Comparison of ENCODE assay signal across 4 fruit fly cellular contexts in the genomic region with DNA sequence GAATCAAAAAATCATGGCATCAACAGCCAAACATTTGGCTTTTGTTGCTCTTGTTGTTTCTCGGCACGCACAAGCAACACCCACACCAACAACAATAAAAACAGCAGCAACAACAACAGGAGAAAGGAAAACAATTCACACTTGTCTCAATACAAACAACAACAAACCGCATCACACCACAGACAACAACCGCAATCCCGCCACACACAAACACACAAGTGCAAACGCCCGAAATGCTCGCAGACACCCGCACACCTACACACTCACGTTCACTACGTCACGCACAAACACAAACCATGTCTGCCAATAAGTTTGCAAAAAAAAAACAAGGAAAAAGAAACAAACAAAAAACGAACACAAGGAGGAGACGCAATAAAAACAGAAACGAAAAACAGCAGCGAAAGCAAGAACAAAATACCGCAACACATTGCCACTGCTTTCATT.
TF ChIP-seq lines count a peak whose summit lies in the region.

No protein-coding gene starts in this region.

- no peak for TF ChIP-seq CTCF in whole organism, embryonic (GFP tag; optimal IDR thresholded peaks at IDR 0.05; lab: Kevin White, UChicago)

TF ChIP-seq in whole organism, embryonic, 481 proteins besides CTCF, POLR2A, EP300 and RAD21 (continues in another document):
- TF ChIP-seq D19B (GFP tag; optimal IDR thresholded peaks at IDR 0.05; lab: Kevin White, UChicago) (no peak), CG11695 (GFP tag; IDR thresholded peaks at IDR 0.05; lab: Robert Waterston, UW) (no peak), nom (GFP tag; optimal IDR thresholded peaks at IDR 0.05; lab: Kevin White, UChicago) (peak; percentile 87), kni (GFP tag; optimal IDR thresholded peaks at IDR 0.05; lab: Kevin White, UChicago) (no peak), Elba2 (GFP tag; optimal IDR thresholded peaks at IDR 0.05; lab: Kevin White, UChicago) (peak; percentile 73), HLH4C (GFP tag; IDR thresholded peaks at IDR 0.05; lab: Robert Waterston, UW; ENCODE audit: partially characterized antibody) (no peak), yki (optimal IDR thresholded peaks at IDR 0.05; lab: Kevin White, UChicago) (no peak), ci (GFP tag; IDR thresholded peaks at IDR 0.05; lab: Robert Waterston, UW) (no peak), CG14667 (GFP tag; IDR thresholded peaks at IDR 0.05; lab: Robert Waterston, UW) (no peak), zen2 (GFP tag; IDR thresholded peaks at IDR 0.05; lab: Robert Waterston, UW; ENCODE audit: partially characterized antibody) (no peak), knrl (GFP tag; IDR thresholded peaks at IDR 0.05; lab: Robert Waterston, UW; ENCODE audit: partially characterized antibody) (no peak), CG7372 (GFP tag; IDR thresholded peaks at IDR 0.05; lab: Robert Waterston, UW) (no peak), Hr51 (GFP tag; optimal IDR thresholded peaks at IDR 0.05; lab: Kevin White, UChicago) (peak in 1 of 2 experiments; percentile 43), CG18599 (GFP tag; optimal IDR thresholded peaks at IDR 0.05; lab: Kevin White, UChicago) (no peak), ssp (GFP tag; IDR thresholded peaks at IDR 0.05; lab: Robert Waterston, UW) (no peak), klu (GFP tag; IDR thresholded peaks at IDR 0.05; lab: Robert Waterston, UW) (no peak), CG17186 (GFP tag; optimal IDR thresholded peaks at IDR 0.05; lab: Kevin White, UChicago) (no peak), pho (GFP tag; optimal IDR thresholded peaks at IDR 0.05; lab: Kevin White, UChicago) (no peak), odd (GFP tag; optimal IDR thresholded peaks at IDR 0.05; lab: Kevin White, UChicago) (no peak), CG10321 (GFP tag; IDR thresholded peaks at IDR 0.05; lab: Robert Waterston, UW) (no peak), fd64A (GFP tag; optimal IDR thresholded peaks at IDR 0.05; lab: Kevin White, UChicago) (peak; percentile 7), CG12391 (tag; optimal IDR thresholded peaks at IDR 0.05; lab: Kevin White, UChicago) (no peak)

TF ChIP-seq in whole organism, prepupa, 60 proteins besides CTCF, POLR2A, EP300 and RAD21 (continues in another document):
- no peak for TF ChIP-seq CG8319 (GFP tag; optimal IDR thresholded peaks at IDR 0.05; lab: Kevin White, UChicago)
- peak in 1 of 2 experiments; percentile 11 for TF ChIP-seq salr (GFP tag; optimal IDR thresholded peaks at IDR 0.05; lab: Kevin White, UChicago)
- TF ChIP-seq CG6276 (GFP tag; optimal IDR thresholded peaks at IDR 0.05; lab: Kevin White, UChicago), result peak; percentile 73
- peak; percentile 9 for TF ChIP-seq achi (GFP tag; optimal IDR thresholded peaks at IDR 0.05; lab: Kevin White, UChicago)
- no peak for TF ChIP-seq CG34406 (GFP tag; optimal IDR thresholded peaks at IDR 0.05; lab: Kevin White, UChicago)
- peak; percentile 66 for TF ChIP-seq CG8119 (GFP tag; IDR thresholded peaks at IDR 0.05; lab: Robert Waterston, UW)
- TF ChIP-seq CG7368 (GFP tag; optimal IDR thresholded peaks at IDR 0.05; lab: Kevin White, UChicago), result no peak
- TF ChIP-seq lz (GFP tag; optimal IDR thresholded peaks at IDR 0.05; lab: Kevin White, UChicago), result no peak
- TF ChIP-seq ss (GFP tag; optimal IDR thresholded peaks at IDR 0.05; lab: Kevin White, UChicago), result peak; percentile 68 to 71
- TF ChIP-seq Sox14 (GFP tag; optimal IDR thresholded peaks at IDR 0.05; lab: Kevin White, UChicago), result no peak
- TF ChIP-seq CG11762 (GFP tag; optimal IDR thresholded peaks at IDR 0.05; lab: Kevin White, UChicago; ENCODE audit: insufficient read depth), result no peak
- TF ChIP-seq Met (GFP tag; optimal IDR thresholded peaks at IDR 0.05; lab: Kevin White, UChicago), result no peak
- TF ChIP-seq CG6163 (GFP tag; IDR thresholded peaks at IDR 0.05; lab: Robert Waterston, UW), result peak; percentile 80; the same call in 2 of the 3 replicates
- TF ChIP-seq CG10669 (GFP tag; optimal IDR thresholded peaks at IDR 0.05; lab: Kevin White, UChicago), result no peak
- TF ChIP-seq dsx (GFP tag; optimal IDR thresholded peaks at IDR 0.05; lab: Kevin White, UChicago; ENCODE audit: poor library complexity, severe bottlenecking), result no peak
- no peak for TF ChIP-seq CG10631 (GFP tag; optimal IDR thresholded peaks at IDR 0.05; lab: Kevin White, UChicago)
- TF ChIP-seq CG15336 (GFP tag; IDR thresholded peaks at IDR 0.05; lab: Robert Waterston, UW), result peak; percentile 60
- TF ChIP-seq Eip93F (GFP tag; optimal IDR thresholded peaks at IDR 0.05; lab: Kevin White, UChicago), result no peak
- TF ChIP-seq topi (GFP tag; optimal IDR thresholded peaks at IDR 0.05; lab: Kevin White, UChicago), result no peak
- no peak for TF ChIP-seq Ets96B (tag; optimal IDR thresholded peaks at IDR 0.05; lab: Kevin White, UChicago)
- TF ChIP-seq esn (GFP tag; optimal IDR thresholded peaks at IDR 0.05; lab: Kevin White, UChicago), result no peak
- TF ChIP-seq Hr39 (GFP tag; optimal IDR thresholded peaks at IDR 0.05; lab: Kevin White, UChicago), result no peak

TF ChIP-seq in whole organism, pupa, 21 proteins besides CTCF, POLR2A, EP300 and RAD21:
- TF ChIP-seq CG9948 (tag; optimal IDR thresholded peaks at IDR 0.05; lab: Kevin White, UChicago) (no peak), CG8301 (tag; optimal IDR thresholded peaks at IDR 0.05; lab: Kevin White, UChicago) (no peak), CG14655 (GFP tag; optimal IDR thresholded peaks at IDR 0.05; lab: Kevin White, UChicago) (no peak), CG17806 (tag; optimal IDR thresholded peaks at IDR 0.05; lab: Kevin White, UChicago) (no peak), rn (GFP tag; IDR thresholded peaks at IDR 0.05; lab: Robert Waterston, UW) (no peak), Ets98B (GFP tag; IDR thresholded peaks at IDR 0.05; lab: Robert Waterston, UW) (peak; percentile 80), CG15710 (tag; optimal IDR thresholded peaks at IDR 0.05; lab: Kevin White, UChicago) (peak; percentile 35), CG34367 (tag; optimal IDR thresholded peaks at IDR 0.05; lab: Kevin White, UChicago) (peak; percentile 26), CG12605 (GFP tag; IDR thresholded peaks at IDR 0.05; lab: Robert Waterston, UW) (peak; percentile 72; the same call in 1 of the 2 replicates), D1 (tag; optimal IDR thresholded peaks at IDR 0.05; lab: Kevin White, UChicago) (no peak), CG32121 (GFP tag; IDR thresholded peaks at IDR 0.05; lab: Robert Waterston, UW) (peak; percentile 43; the same call in 1 of the 2 replicates), Pif1B (GFP tag; optimal IDR thresholded peaks at IDR 0.05; lab: Kevin White, UChicago) (no peak), Snoo (tag; optimal IDR thresholded peaks at IDR 0.05; lab: Kevin White, UChicago) (peak; percentile 12), gl (tag; optimal IDR thresholded peaks at IDR 0.05; lab: Kevin White, UChicago) (peak; percentile 64), EcR (GFP tag; optimal IDR thresholded peaks at IDR 0.05; lab: Kevin White, UChicago) (no peak), CG13204 (GFP tag; optimal IDR thresholded peaks at IDR 0.05; lab: Kevin White, UChicago) (peak; percentile 57), CG8159 (tag; optimal IDR thresholded peaks at IDR 0.05; lab: Kevin White, UChicago) (no peak), Pif1A (GFP tag; optimal IDR thresholded peaks at IDR 0.05; lab: Kevin White, UChicago) (peak; percentile 59), CG4496 (GFP tag; IDR thresholded peaks at IDR 0.05; lab: Robert Waterston, UW) (peak; percentile 75), fd96Ca (GFP tag; IDR thresholded peaks at IDR 0.05; lab: Robert Waterston, UW) (peak; percentile 69), CG10348 (GFP tag; IDR thresholded peaks at IDR 0.05; lab: Robert Waterston, UW) (no peak)

TF ChIP-seq in whole organism, wandering third instar larva, 38 proteins besides CTCF, POLR2A, EP300 and RAD21:
- peak in 1 of 2 experiments; percentile 26 for TF ChIP-seq foxo (GFP tag; optimal IDR thresholded peaks at IDR 0.05; lab: Kevin White, UChicago)
- no peak for TF ChIP-seq dl (GFP tag; optimal IDR thresholded peaks at IDR 0.05; lab: Kevin White, UChicago; ENCODE audit: insufficient read depth in 1 of 2, partially characterized antibody in 2 of 2)
- TF ChIP-seq Sp1 (GFP tag; optimal IDR thresholded peaks at IDR 0.05; lab: Kevin White, UChicago), result peak; percentile 58
- peak; percentile 68 for TF ChIP-seq Rel (GFP tag; optimal IDR thresholded peaks at IDR 0.05; lab: Kevin White, UChicago)
- TF ChIP-seq Rel (tag; optimal IDR thresholded peaks at IDR 0.05; lab: Kevin White, UChicago), result no peak
- peak; percentile 28 for TF ChIP-seq h (GFP tag; optimal IDR thresholded peaks at IDR 0.05; lab: Kevin White, UChicago)
- peak; percentile 60 for TF ChIP-seq psq (GFP tag; optimal IDR thresholded peaks at IDR 0.05; lab: Kevin White, UChicago)
- TF ChIP-seq Dfd (GFP tag; optimal IDR thresholded peaks at IDR 0.05; lab: Kevin White, UChicago), result no peak

Comparison
In these comparisons a context has a peak if more than half of its experiments do, and no peak if none do; other contexts are left out.
1. Of the 7 proteins assayed by ChIP-seq in both whole organism, embryonic and whole organism, prepupa: peak only in whole organism, embryonic: none; only in whole organism, prepupa: CG16779, CG6854, Lpt and Sox102F; in both: none; in neither: 3.